Worm (Caenorhabditis elegans) whole organism, L3 larva: ENCODE data around the gene snfc-5.

ENCODE experiments used
- R02D3.7 ChIP-seq: fragments of 150-350 bp; optimal IDR thresholded peaks from 2 replicates; lab custom pipeline; 2014; ENCODE audit warnings: missing biosample characterization, missing genetic modification characterization
- ceh-16 ChIP-seq: sonication (generic microtip); optimal IDR thresholded peaks from 2 replicates; lab custom pipeline; 2017; ENCODE audit warnings: missing biosample characterization, missing genetic modification characterization
- jun-1 ChIP-seq: fragments of 150-350 bp; optimal IDR thresholded peaks from 2 replicates; lab custom pipeline; 2014; ENCODE audit warnings: missing biosample characterization, missing genetic modification reagents, missing genetic modification characterization
- lin-39 ChIP-seq: fragments of 150-350 bp; optimal IDR thresholded peaks from 2 replicates; lab custom pipeline; 2018; ENCODE audit warnings: missing biosample characterization, missing genetic modification reagents, missing genetic modification characterization
- nhr-76 ChIP-seq: fragments of 150-350 bp; sonication (generic microtip); optimal IDR thresholded peaks from 5 replicates; lab custom pipeline; 2014; ENCODE audit warnings: missing biosample characterization, missing genetic modification characterization

DNA sequence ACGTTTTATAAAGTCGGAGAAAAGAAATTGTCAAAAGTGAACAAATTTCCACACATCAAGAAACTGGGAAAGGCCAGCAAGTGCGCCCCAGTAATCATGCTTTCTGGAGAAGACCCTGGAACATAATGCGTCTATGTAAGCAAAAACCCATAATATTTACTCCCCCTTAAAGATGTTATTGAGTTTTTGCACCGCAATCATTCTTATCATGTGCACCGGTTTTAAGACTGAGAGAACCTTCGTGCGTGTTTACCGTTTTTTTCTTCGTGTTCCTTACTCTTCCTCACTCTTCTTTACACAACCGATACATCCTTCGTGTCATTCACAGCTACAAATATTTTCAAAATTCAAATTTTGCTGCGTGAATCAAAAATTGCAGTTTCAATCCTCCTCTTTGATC, 31.7 kb upstream of the snfc-5 start:
- no peak for TF ChIP-seq jun-1 (tag; lab: Kevin White, UChicago)
- no peak for TF ChIP-seq nhr-76 (tag; lab: Kevin White, UChicago)
- TF ChIP-seq ceh-16 (tag; lab: Kevin White, UChicago) = no peak
- no peak for TF ChIP-seq lin-39 (tag; lab: Kevin White, UChicago)
- no peak for TF ChIP-seq R02D3.7 (tag; lab: Kevin White, UChicago)
